Worm (Caenorhabditis elegans): ENCODE results near the gene col-13.

ce11 chrV:10467104-10467503 lies 45.4 kb upstream of the col-13 start:
- TF ChIP-seq lsy-2 (tag; optimal IDR thresholded peaks at IDR 0.05): no peak
- TF ChIP-seq pha-4 (tag; optimal IDR thresholded peaks at IDR 0.05): no peak
- no peak for TF ChIP-seq snpc-4 (tag; optimal IDR thresholded peaks at IDR 0.05)
- TF ChIP-seq nhr-237 (tag; optimal IDR thresholded peaks at IDR 0.05): no peak
- TF ChIP-seq nhr-2 (tag; optimal IDR thresholded peaks at IDR 0.05): no peak
- TF ChIP-seq lin-13 (tag; optimal IDR thresholded peaks at IDR 0.05): no peak
- no peak for TF ChIP-seq ceh-83 (GFP tag; optimal IDR thresholded peaks at IDR 0.05)
- no peak for TF ChIP-seq mep-1 (tag; optimal IDR thresholded peaks at IDR 0.05)
- no peak for TF ChIP-seq blmp-1 (tag; optimal IDR thresholded peaks at IDR 0.05)
- TF ChIP-seq M03D4.4 (tag; optimal IDR thresholded peaks at IDR 0.05): no peak
- TF ChIP-seq nhr-76 (tag; optimal IDR thresholded peaks at IDR 0.05): no peak
- TF ChIP-seq ceh-39 (tag; optimal IDR thresholded peaks at IDR 0.05): no peak
- TF ChIP-seq sem-2 (GFP tag; optimal IDR thresholded peaks at IDR 0.05): no peak

Data from whole organism, mixed stage, embryonic.